Worm (Caenorhabditis elegans) whole organism, early embryonic: ENCODE data around the gene T27E7.5.
A peak's percentile ranks its signal among the peaks of the same experiment; 100 is the strongest.

ENCODE experiments used
- B0310.2 ChIP-seq: sonication (generic microtip); optimal IDR thresholded peaks from 2 replicates; lab custom pipeline; 2016; ENCODE audit warnings: mild to moderate bottlenecking, missing genetic modification characterization, missing compliant biosample characterization
- F13C5.2 ChIP-seq: sonication (generic microtip); optimal IDR thresholded peaks from 2 replicates; lab custom pipeline; 2017; ENCODE audit warnings: mild to moderate bottlenecking, missing genetic modification characterization, inconsistent platforms, missing compliant biosample characterization
- aly-1 ChIP-seq: sonication (generic microtip); optimal IDR thresholded peaks from 2 replicates; lab custom pipeline; 2016; ENCODE audit warnings: missing genetic modification characterization, missing compliant biosample characterization
- ama-1 ChIP-seq: fragments of 150-350 bp; optimal IDR thresholded peaks from 2 replicates; lab custom pipeline; 2014
- ceh-13 ChIP-seq: fragments of 200-800 bp; sonication (Bioruptor generic); optimal IDR thresholded peaks from 2 replicates; lab custom pipeline; 2018; ENCODE audit warnings: mild to moderate bottlenecking, missing genetic modification characterization, missing compliant biosample characterization
- ceh-36 ChIP-seq: sonication (generic microtip); optimal IDR thresholded peaks from 2 replicates; lab custom pipeline; 2016; ENCODE audit warnings: missing genetic modification characterization, inconsistent platforms, missing compliant biosample characterization
- ets-7 ChIP-seq: sonication (generic microtip); optimal IDR thresholded peaks from 2 replicates; lab custom pipeline; 2016; ENCODE audit warnings: missing genotype, missing genetic modification characterization, missing compliant biosample characterization
- flt-1 ChIP-seq: fragments of 200-800 bp; sonication (Bioruptor generic); IDR thresholded peaks from 2 replicates; pipeline ENCODE4 v1.3.6; 2022; ENCODE audit warnings: missing genetic modification characterization, missing compliant biosample characterization
- hmbx-1 ChIP-seq: sonication (generic microtip); optimal IDR thresholded peaks from 2 replicates; lab custom pipeline; 2016; ENCODE audit warnings: mild to moderate bottlenecking, missing genetic modification characterization, missing compliant biosample characterization
- hmg-4 ChIP-seq: fragments of 200-800 bp; sonication (Bioruptor generic); optimal IDR thresholded peaks from 2 replicates; lab custom pipeline; 2018; ENCODE audit warnings: mild to moderate bottlenecking, missing genetic modification characterization, missing compliant biosample characterization
- hnd-1 ChIP-seq: sonication (generic microtip); optimal IDR thresholded peaks from 2 replicates; lab custom pipeline; 2016; ENCODE audit warnings: missing genetic modification characterization, missing compliant biosample characterization
- pes-1 ChIP-seq: fragments of 200-800 bp; sonication (Bioruptor generic); IDR thresholded peaks from 2 replicates; pipeline ENCODE4 v1.3.6; 2022; ENCODE audit warnings: missing genetic modification reagents, missing genetic modification characterization, missing compliant biosample characterization
- scrt-1 ChIP-seq: fragments of 200-800 bp; sonication (Bioruptor generic); IDR thresholded peaks from 2 replicates; pipeline ENCODE4 v1.3.6; 2022; ENCODE audit warnings: missing genetic modification characterization, missing compliant biosample characterization
- sea-1 ChIP-seq: fragments of 200-800 bp; sonication (Bioruptor generic); conservative IDR thresholded peaks from 2 replicates; pipeline ENCODE4 v1.3.6; 2022; ENCODE audit warnings: missing genetic modification characterization, missing compliant biosample characterization
- tbx-11 ChIP-seq: fragments of 200-800 bp; sonication (Bioruptor generic); IDR thresholded peaks from 2 replicates; pipeline ENCODE4 v1.3.6; 2022; ENCODE audit warnings: missing genetic modification characterization, missing compliant biosample characterization
- tbx-37 ChIP-seq: fragments of 200-800 bp; sonication (Bioruptor generic); conservative IDR thresholded peaks from 2 replicates; pipeline ENCODE4 v1.3.6; 2022; ENCODE audit warnings: missing genetic modification reagents, missing genetic modification characterization, missing compliant biosample characterization
- tra-4 ChIP-seq: sonication (generic microtip); optimal IDR thresholded peaks from 2 replicates; lab custom pipeline; 2017; ENCODE audit warnings: missing genetic modification characterization, missing compliant biosample characterization

Gene T27E7.5

ce11 chrIV:14536911-14537310, at the start of gene T27E7.5:
TSS of gene T27E7.5 (plus strand) at chrIV:14537163.
- TF ChIP-seq flt-1 (no peak), scrt-1 (GFP tag; lab: Robert Waterston, UW) (no peak), ets-7 (tag; lab: Kevin White, UChicago) (no peak), tra-4 (tag; lab: Kevin White, UChicago) (no peak), ama-1 (lab: Kevin White, UChicago) (no peak), pes-1 (GFP tag; lab: Robert Waterston, UW) (no peak), aly-1 (no peak), F13C5.2 (tag; lab: Kevin White, UChicago) (no peak), tbx-37 (GFP tag; lab: Robert Waterston, UW) (no peak), ceh-13 (GFP tag; lab: Kevin White, UChicago) (no peak), B0310.2 (tag; lab: Kevin White, UChicago) (no peak), tbx-11 (GFP tag; lab: Robert Waterston, UW) (no peak), ceh-36 (no peak), sea-1 (GFP tag; lab: Robert Waterston, UW) (no peak), hmbx-1 (tag; lab: Kevin White, UChicago) (no peak), hmg-4 (GFP tag; lab: Kevin White, UChicago) (no peak), hnd-1 (tag; lab: Kevin White, UChicago) (no peak)

- TF ChIP-seq tbx-37 (GFP tag; lab: Robert Waterston, UW) (no peak), B0310.2 (tag; lab: Kevin White, UChicago) (no peak), sea-1 (GFP tag; lab: Robert Waterston, UW) (no peak), aly-1 (no peak), tbx-11 (GFP tag; lab: Robert Waterston, UW) (no peak), flt-1 (no peak), F13C5.2 (tag; lab: Kevin White, UChicago) (no peak), ceh-13 (GFP tag; lab: Kevin White, UChicago) (no peak), tra-4 (tag; lab: Kevin White, UChicago) (no peak)
Observed at ce11 chrIV:14491135-14491534, 45.8 kb upstream of the T27E7.5 start.

ce11 chrIV:14495474-14495873, 41.5 kb upstream of the T27E7.5 start:
- TF ChIP-seq hnd-1 (tag; lab: Kevin White, UChicago): no peak

ce11 chrIV:14496494-14496893, 40.5 kb upstream of the T27E7.5 start:
- TF ChIP-seq flt-1: no peak; the same call in 1 of the 2 replicates
- 0 out of 2 replicates have a peak, but pooled peaks have one; percentile 13 for TF ChIP-seq scrt-1 (GFP tag; lab: Robert Waterston, UW)

ce11 chrIV:14505066-14505465, 31.9 kb upstream of the T27E7.5 start, which contains the start of gene tag-273:
TSS of gene tag-273 (minus strand) at chrIV:14505166.
- TF ChIP-seq scrt-1 (GFP tag; lab: Robert Waterston, UW): no peak
- no peak for TF ChIP-seq tra-4 (tag; lab: Kevin White, UChicago)
- TF ChIP-seq hmbx-1 (tag; lab: Kevin White, UChicago): no peak
- TF ChIP-seq pes-1 (GFP tag; lab: Robert Waterston, UW): no peak
- no peak for TF ChIP-seq hnd-1 (tag; lab: Kevin White, UChicago)
- no peak for TF ChIP-seq F13C5.2 (tag; lab: Kevin White, UChicago)
- no peak for TF ChIP-seq tbx-37 (GFP tag; lab: Robert Waterston, UW)
- TF ChIP-seq B0310.2 (tag; lab: Kevin White, UChicago): no peak
- no peak for TF ChIP-seq flt-1

- TF ChIP-seq tbx-37 (GFP tag; lab: Robert Waterston, UW): no peak
- no peak for TF ChIP-seq ceh-36
- no peak for TF ChIP-seq pes-1 (GFP tag; lab: Robert Waterston, UW)
- no peak for TF ChIP-seq tra-4 (tag; lab: Kevin White, UChicago)
- no peak for TF ChIP-seq hmg-4 (GFP tag; lab: Kevin White, UChicago)
- no peak for TF ChIP-seq scrt-1 (GFP tag; lab: Robert Waterston, UW)
- no peak for TF ChIP-seq hnd-1 (tag; lab: Kevin White, UChicago)
- TF ChIP-seq aly-1: no peak
- TF ChIP-seq tbx-11 (GFP tag; lab: Robert Waterston, UW): no peak
- TF ChIP-seq B0310.2 (tag; lab: Kevin White, UChicago): no peak
- TF ChIP-seq hmbx-1 (tag; lab: Kevin White, UChicago): no peak
- TF ChIP-seq ceh-13 (GFP tag; lab: Kevin White, UChicago): no peak
- TF ChIP-seq sea-1 (GFP tag; lab: Robert Waterston, UW): no peak
Observed at ce11 chrIV:14506042-14506441, 30.9 kb upstream of the T27E7.5 start.

- no peak for TF ChIP-seq scrt-1 (GFP tag; lab: Robert Waterston, UW)
Observed at ce11 chrIV:14506995-14507394, 30.0 kb upstream of the T27E7.5 start.

ce11 chrIV:14512405-14512804, 24.6 kb upstream of the T27E7.5 start, which contains the start of gene Y57G11A.5:
TSS of gene Y57G11A.5 (minus strand) at chrIV:14512505.
- TF ChIP-seq ceh-36 (no peak), pes-1 (GFP tag; lab: Robert Waterston, UW) (no peak), scrt-1 (GFP tag; lab: Robert Waterston, UW) (no peak), ama-1 (lab: Kevin White, UChicago) (no peak), sea-1 (GFP tag; lab: Robert Waterston, UW) (no peak), hmbx-1 (tag; lab: Kevin White, UChicago) (no peak), F13C5.2 (tag; lab: Kevin White, UChicago) (no peak)
